Fruit fly (Drosophila melanogaster) whole organism, embryonic: ENCODE measurements around the gene thoc7.

Source experiments
- Adf1 ChIP-seq: fragments of 200-800 bp; sonication (Bioruptor generic); IDR thresholded peaks from 2 replicates; pipeline ENCODE4 v1.3.6; 2022; ENCODE audit warnings: missing biosample characterization, missing genetic modification characterization
- Antp ChIP-seq: fragments of 200-800 bp; sonication (Bioruptor generic); optimal IDR thresholded peaks from 3 replicates; lab custom pipeline; 2016; ENCODE audit warnings: missing biosample characterization, missing genetic modification characterization
- CG10366 ChIP-seq: fragments of 200-800 bp; sonication (Bioruptor generic); IDR thresholded peaks from 2 replicates; pipeline ENCODE4 v1.3.6; 2022; ENCODE audit warnings: missing biosample characterization, missing genetic modification characterization
- CG11696 ChIP-seq: fragments of 200-800 bp; sonication (Bioruptor generic); IDR thresholded peaks from 2 replicates; pipeline ENCODE4 v1.3.6; 2022; ENCODE audit warnings: missing biosample characterization, missing genetic modification characterization
- CG14667 ChIP-seq: fragments of 200-800 bp; sonication (Bioruptor generic); IDR thresholded peaks from 2 replicates; pipeline ENCODE4 v1.3.6; 2022; ENCODE audit warnings: missing biosample characterization, missing genetic modification characterization
- CG15269 ChIP-seq: fragments of 200-800 bp; sonication (Bioruptor generic); optimal IDR thresholded peaks from 2 replicates; lab custom pipeline; 2018; ENCODE audit warnings: missing biosample characterization, mild to moderate bottlenecking, missing genetic modification characterization, moderate library complexity
- CG17359 ChIP-seq: fragments of 200-800 bp; sonication (Bioruptor generic); optimal IDR thresholded peaks from 3 replicates; lab custom pipeline; 2018; ENCODE audit warnings: missing biosample characterization, mild to moderate bottlenecking, missing genetic modification characterization, moderate library complexity
- CG17802 ChIP-seq: fragments of 200-800 bp; sonication (Bioruptor generic); optimal IDR thresholded peaks from 2 replicates; lab custom pipeline; 2018; ENCODE audit warnings: missing biosample characterization, mild to moderate bottlenecking, missing genetic modification characterization, moderate library complexity
- CG2129 ChIP-seq: fragments of 200-800 bp; sonication (Bioruptor generic); IDR thresholded peaks from 2 replicates; pipeline ENCODE4 v1.3.6; 2022; ENCODE audit warnings: missing biosample characterization, missing genetic modification characterization; ENCODE audit not compliant: partially characterized antibody
- CG2202 ChIP-seq: fragments of 200-800 bp; sonication (Bioruptor generic); optimal IDR thresholded peaks from 2 replicates; lab custom pipeline; 2018; ENCODE audit warnings: missing biosample characterization, mild to moderate bottlenecking, missing genetic modification characterization
- CG32772 ChIP-seq: fragments of 200-800 bp; sonication (Bioruptor generic); IDR thresholded peaks from 2 replicates; pipeline ENCODE4 v1.3.6; 2022; ENCODE audit warnings: missing biosample characterization, missing genetic modification characterization
- CG33213 ChIP-seq: fragments of 200-800 bp; sonication (Bioruptor generic); optimal IDR thresholded peaks from 3 replicates; lab custom pipeline; 2016; ENCODE audit warnings: missing biosample characterization, missing genetic modification characterization
- CG3726 ChIP-seq: fragments of 200-800 bp; sonication (Bioruptor generic); IDR thresholded peaks from 3 replicates; pipeline ENCODE4, ENCODE4 v1.3.6; 2022; ENCODE audit warnings: missing biosample characterization, missing genetic modification characterization
- CG42726 ChIP-seq: fragments of 200-800 bp; sonication (Bioruptor generic); IDR thresholded peaks from 2 replicates; pipeline ENCODE4 v1.3.6; 2022; ENCODE audit warnings: missing biosample characterization, missing genetic modification characterization; ENCODE audit not compliant: partially characterized antibody
- CG4328 ChIP-seq: fragments of 200-800 bp; sonication (Bioruptor generic); optimal IDR thresholded peaks from 3 replicates; lab custom pipeline; 2017; ENCODE audit warnings: missing biosample characterization, missing genetic modification reagents, missing genetic modification characterization
- CG4707 ChIP-seq: fragments of 200-800 bp; sonication (Bioruptor generic); optimal IDR thresholded peaks from 2 replicates; lab custom pipeline; 2018; ENCODE audit warnings: missing biosample characterization, mild to moderate bottlenecking, missing genetic modification characterization, moderate library complexity
- CG4730 ChIP-seq: fragments of 200-800 bp; sonication (Bioruptor generic); IDR thresholded peaks from 2 replicates; pipeline ENCODE4 v1.3.6; 2022; ENCODE audit warnings: missing biosample characterization, missing genetic modification characterization
- CG4854 ChIP-seq: fragments of 200-800 bp; sonication (Bioruptor generic); optimal IDR thresholded peaks from 2 replicates; lab custom pipeline; 2016; ENCODE audit warnings: missing biosample characterization, missing genetic modification characterization, inconsistent platforms
- CG6791 ChIP-seq: fragments of 200-800 bp; sonication (Bioruptor generic); IDR thresholded peaks from 3 replicates; pipeline ENCODE4 v1.3.6; 2022; ENCODE audit warnings: missing biosample characterization, missing genetic modification characterization; ENCODE audit not compliant: partially characterized antibody
- CG8290 ChIP-seq, 3 experiments: fragments of 200-800 bp; sonication (Bioruptor generic); optimal IDR thresholded peaks; 2 replicates each; lab custom pipeline; 2016 to 2019; ENCODE audit warnings: missing biosample characterization in 3 of 3, missing genetic modification characterization in 3 of 3, mild to moderate bottlenecking in 2 of 3, moderate library complexity in 1 of 3
- Dek ChIP-seq: fragments of 200-800 bp; sonication (Bioruptor generic); optimal IDR thresholded peaks from 3 replicates; lab custom pipeline; 2019; ENCODE audit warnings: missing biosample characterization, mild to moderate bottlenecking, missing genetic modification characterization, moderate library complexity
- Dref ChIP-seq: fragments of 200-800 bp; sonication (Bioruptor generic); IDR thresholded peaks from 2 replicates; pipeline ENCODE4 v1.3.6; 2022; ENCODE audit warnings: missing biosample characterization, missing genetic modification characterization
- Gsc ChIP-seq: fragments of 200-800 bp; sonication (Bioruptor generic); IDR thresholded peaks from 2 replicates; pipeline ENCODE4 v1.3.6; 2022; ENCODE audit warnings: missing biosample characterization, missing genetic modification characterization
- HLH4C ChIP-seq: fragments of 200-800 bp; sonication (Bioruptor generic); IDR thresholded peaks from 3 replicates; pipeline ENCODE4 v1.3.6; 2022; ENCODE audit warnings: missing biosample characterization, missing genetic modification characterization; ENCODE audit not compliant: partially characterized antibody
- Hey ChIP-seq: fragments of 200-800 bp; sonication (Bioruptor generic); optimal IDR thresholded peaks from 3 replicates; lab custom pipeline; 2018; ENCODE audit warnings: missing biosample characterization, mild to moderate bottlenecking, missing genetic modification characterization
- Med ChIP-seq: fragments of 200-800 bp; sonication (Bioruptor generic); peaks from one replicate; lab custom pipeline; 2016; ENCODE audit warnings: missing biosample characterization, missing genetic modification characterization, mild to moderate bottlenecking, inconsistent platforms, moderate library complexity
- NC2α ChIP-seq: fragments of 200-800 bp; sonication (Bioruptor generic); optimal IDR thresholded peaks from 2 replicates; lab custom pipeline; 2016; ENCODE audit warnings: missing biosample characterization, missing genetic modification characterization
- Opbp ChIP-seq: fragments of 200-800 bp; sonication (Bioruptor generic); IDR thresholded peaks from 3 replicates; pipeline ENCODE4 v1.3.6; 2022; ENCODE audit warnings: missing biosample characterization, missing genetic modification characterization; ENCODE audit not compliant: partially characterized antibody
- Rfx ChIP-seq: fragments of 200-800 bp; sonication (Bioruptor generic); IDR thresholded peaks from 2 replicates; pipeline ENCODE4 v1.3.6; 2022; ENCODE audit warnings: missing biosample characterization, missing genetic modification characterization
- Side ChIP-seq: fragments of 200-800 bp; sonication (Bioruptor generic); optimal IDR thresholded peaks from 2 replicates; lab custom pipeline; 2016; ENCODE audit warnings: missing biosample characterization, missing genetic modification characterization
- az2 ChIP-seq: fragments of 200-800 bp; sonication (Bioruptor generic); optimal IDR thresholded peaks from 3 replicates; lab custom pipeline; 2016; ENCODE audit warnings: missing biosample characterization, missing genetic modification characterization
- bowl ChIP-seq: fragments of 200-800 bp; sonication (Bioruptor generic); IDR thresholded peaks from 2 replicates; pipeline ENCODE4 v1.3.6; 2022; ENCODE audit warnings: missing biosample characterization, missing genetic modification characterization
- corto ChIP-seq: fragments of 200-800 bp; sonication (Bioruptor generic); optimal IDR thresholded peaks from 2 replicates; lab custom pipeline; 2016; ENCODE audit warnings: missing biosample characterization, mild to moderate bottlenecking, missing genetic modification characterization, moderate library complexity
- dmrt11E ChIP-seq: fragments of 200-800 bp; sonication (Bioruptor generic); optimal IDR thresholded peaks from 3 replicates; lab custom pipeline; 2018; ENCODE audit warnings: missing biosample characterization, mild to moderate bottlenecking, missing genetic modification characterization, moderate library complexity
- dmrt99B ChIP-seq: fragments of 200-800 bp; sonication (Bioruptor generic); optimal IDR thresholded peaks from 2 replicates; lab custom pipeline; 2018; ENCODE audit warnings: missing biosample characterization, mild to moderate bottlenecking, missing genetic modification characterization, moderate library complexity
- en ChIP-seq: fragments of 200-800 bp; sonication (Bioruptor generic); optimal IDR thresholded peaks from 2 replicates; lab custom pipeline; 2016; ENCODE audit warnings: missing biosample characterization, missing genetic modification characterization
- jumu ChIP-seq: fragments of 200-800 bp; sonication (Bioruptor generic); optimal IDR thresholded peaks from 3 replicates; lab custom pipeline; 2016; ENCODE audit warnings: missing biosample characterization, missing genetic modification characterization
- kni ChIP-seq: fragments of 200-800 bp; sonication (Bioruptor generic); optimal IDR thresholded peaks from 3 replicates; lab custom pipeline; 2017; ENCODE audit warnings: mild to moderate bottlenecking, missing biosample characterization, missing genetic modification reagents, missing genetic modification characterization
- p53 ChIP-seq: fragments of 200-800 bp; sonication (Bioruptor generic); optimal IDR thresholded peaks from 2 replicates; lab custom pipeline; 2016; ENCODE audit warnings: missing biosample characterization, missing genetic modification characterization
- pan ChIP-seq, 4 experiments: fragments of >200 bp in 3 of 4; fragments of 200-800 bp in 1 of 4; sonication (Bioruptor generic) in 1 of 4; optimal IDR thresholded peaks in 3 of 4; IDR thresholded peaks in 1 of 4; 2 replicates each; pipeline versions ENCODE4 v1.3.6 to Lab custom; 2017 to 2022; ENCODE audit warnings: missing biosample characterization in 2 of 4, missing genetic modification characterization in 2 of 4, mixed read lengths in 1 of 4
- pho ChIP-seq: fragments of 200-800 bp; sonication (Bioruptor generic); optimal IDR thresholded peaks from 2 replicates; lab custom pipeline; 2016; ENCODE audit warnings: missing biosample characterization, missing genetic modification characterization
- psq ChIP-seq: fragments of 200-800 bp; sonication (Bioruptor generic); optimal IDR thresholded peaks from 2 replicates; lab custom pipeline; 2017; ENCODE audit warnings: missing biosample characterization, missing genetic modification characterization
- pum ChIP-seq: fragments of 200-800 bp; sonication (Bioruptor generic); optimal IDR thresholded peaks from 2 replicates; lab custom pipeline; 2016; ENCODE audit warnings: missing biosample characterization, missing genetic modification characterization
- sd ChIP-seq: fragments of 200-800 bp; sonication (Bioruptor generic); optimal IDR thresholded peaks from 3 replicates; lab custom pipeline; 2018; ENCODE audit warnings: missing biosample characterization, mild to moderate bottlenecking, missing genetic modification characterization, moderate library complexity
- seq ChIP-seq: fragments of 200-800 bp; sonication (Bioruptor generic); IDR thresholded peaks from 2 replicates; pipeline ENCODE4 v1.3.6; 2022; ENCODE audit warnings: missing biosample characterization, missing genetic modification characterization
- slp2 ChIP-seq: fragments of 200-800 bp; sonication (Bioruptor generic); optimal IDR thresholded peaks from 2 replicates; lab custom pipeline; 2016; ENCODE audit warnings: missing biosample characterization, missing genetic modification characterization
- tgo ChIP-seq: fragments of 200-800 bp; sonication (Bioruptor generic); IDR thresholded peaks from 3 replicates; pipeline ENCODE4 v1.3.6; 2022; ENCODE audit warnings: missing biosample characterization, missing genetic modification characterization
- zfh2 ChIP-seq: fragments of 200-800 bp; sonication (Bioruptor generic); optimal IDR thresholded peaks from 2 replicates; lab custom pipeline; 2016; ENCODE audit warnings: missing biosample characterization, missing genetic modification characterization

The thoc7 gene

dm6 chr3L:199754-200596 is 12.5 kb downstream of the thoc7 start, which contains the start of the genes rno and mri (continued):
- TF ChIP-seq sd (tag; lab: Kevin White, UChicago) (peak; percentile 30), CG2202 (tag; lab: Kevin White, UChicago) (no peak), HLH4C (GFP tag; lab: Robert Waterston, UW) (peak; percentile 91), CG4707 (GFP tag; lab: Kevin White, UChicago) (no peak), zfh2 (GFP tag; lab: Kevin White, UChicago) (peak; percentile 61), pho (peak; percentile 48), dmrt99B (no peak), CG17802 (tag; lab: Kevin White, UChicago) (peak; percentile 18), p53 (GFP tag; lab: Kevin White, UChicago) (no peak), seq (GFP tag; lab: Robert Waterston, UW) (no peak), tgo (peak; percentile 77), corto (GFP tag; lab: Kevin White, UChicago) (no peak), pum (GFP tag; lab: Kevin White, UChicago) (peak; percentile 20), jumu (GFP tag; lab: Kevin White, UChicago) (no peak), NC2α (no peak), psq (GFP tag; lab: Kevin White, UChicago) (no peak), slp2 (GFP tag; lab: Kevin White, UChicago) (no peak), Opbp (GFP tag; lab: Robert Waterston, UW) (peak; percentile 91), Hey (tag; lab: Kevin White, UChicago) (no peak), CG32772 (peak; percentile 79), CG15269 (tag; lab: Kevin White, UChicago) (peak; percentile 79), CG11696 (GFP tag; lab: Robert Waterston, UW) (peak; percentile 53), CG14667 (GFP tag; lab: Robert Waterston, UW) (peak; percentile 57), CG8290 (GFP tag; optimal IDR thresholded peaks at IDR 0.05; lab: Kevin White, UChicago) (peak; percentile 16), CG8290 (tag; optimal IDR thresholded peaks at IDR 0.05; lab: Kevin White, UChicago) (peak in 1 of 2 experiments; percentile 3), Adf1 (GFP tag; lab: Robert Waterston, UW) (peak; percentile 22), kni (no peak), CG6791 (GFP tag; lab: Robert Waterston, UW) (peak; percentile 92), Side (GFP tag; lab: Kevin White, UChicago) (no peak), CG2129 (peak; percentile 82), CG17359 (peak; percentile 72), CG10366 (GFP tag; lab: Robert Waterston, UW) (peak; percentile 74), az2 (peak; percentile 73), CG4730 (GFP tag; lab: Robert Waterston, UW) (peak; percentile 72), Dek (tag; lab: Kevin White, UChicago) (peak; percentile 67), CG4328 (GFP tag; lab: Kevin White, UChicago) (peak; percentile 55), CG4854 (GFP tag; lab: Kevin White, UChicago) (no peak), CG3726 (GFP tag; lab: Robert Waterston, UW) (no peak), CG33213 (GFP tag; lab: Kevin White, UChicago) (no peak), Gsc (no peak), dmrt11E (tag; lab: Kevin White, UChicago) (peak; percentile 76), Antp (GFP tag; lab: Kevin White, UChicago) (no peak), Med (GFP tag; lab: Kevin White, UChicago) (peak; percentile 77), Rfx (GFP tag; lab: Robert Waterston, UW) (peak; percentile 68), CG42726 (GFP tag; lab: Robert Waterston, UW) (peak; percentile 91), bowl (no peak), en (GFP tag; lab: Kevin White, UChicago) (no peak), Dref (GFP tag; lab: Robert Waterston, UW) (peak; percentile 83), pan (optimal IDR thresholded peaks at IDR 0.05; lab: Kevin White, UChicago) (no peak), pan (GFP tag; optimal IDR thresholded peaks at IDR 0.05 in 1 of 2, IDR thresholded peaks at IDR 0.05 in 1 of 2) (peak in 1 of 2 experiments; percentile 85)
